Fruit fly (Drosophila melanogaster): Measurements from ENCODE around the gene CG13928.

Gene CG13928

DNA sequence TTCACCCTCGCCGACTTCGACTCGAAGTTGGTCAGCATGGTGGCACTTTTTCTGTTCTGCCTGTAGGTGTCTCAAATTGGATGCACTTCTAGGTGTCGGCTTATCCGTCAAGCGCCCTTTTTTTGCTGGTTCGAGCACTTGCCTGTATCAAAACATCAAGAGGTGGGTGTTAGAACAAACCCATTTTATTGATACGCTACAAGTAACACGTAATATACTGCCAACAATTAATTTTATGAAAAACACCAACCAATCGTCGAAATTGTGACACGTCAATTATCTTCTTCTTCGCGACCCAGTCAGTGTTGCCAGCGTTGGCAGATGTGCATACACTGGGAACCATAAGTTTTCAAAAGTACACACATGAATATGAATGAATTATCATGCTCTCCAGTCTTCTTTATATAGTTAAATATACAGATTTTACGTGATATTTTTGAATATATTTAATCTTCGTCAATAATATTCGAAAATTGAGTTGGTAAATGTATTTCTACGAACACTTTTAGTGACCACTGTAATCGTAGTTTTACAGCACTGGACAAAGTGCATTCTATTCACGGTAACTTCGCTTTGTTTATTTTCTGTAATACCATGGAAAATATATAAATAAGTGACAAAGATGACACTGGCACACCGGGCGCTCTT, 16.9 kb upstream of the CG13928 start, which contains the start of the genes alphaCOP and CG13919 (continued):
- TF ChIP-seq ss (GFP tag; optimal IDR thresholded peaks at IDR 0.05) (peak; percentile 94 to 97), Eip75B (GFP tag; optimal IDR thresholded peaks at IDR 0.05) (peak; percentile 96), esn (GFP tag; optimal IDR thresholded peaks at IDR 0.05) (peak; percentile 98), Eip78C (GFP tag) (peak; percentile 100), eg (GFP tag; IDR thresholded peaks at IDR 0.05) (peak; percentile 98), CG32006 (GFP tag; optimal IDR thresholded peaks at IDR 0.05) (peak; percentile 97), CG6276 (GFP tag; optimal IDR thresholded peaks at IDR 0.05) (no peak), svp (GFP tag) (peak; percentile 99), Met (GFP tag; optimal IDR thresholded peaks at IDR 0.05) (peak; percentile 98)

DNA sequence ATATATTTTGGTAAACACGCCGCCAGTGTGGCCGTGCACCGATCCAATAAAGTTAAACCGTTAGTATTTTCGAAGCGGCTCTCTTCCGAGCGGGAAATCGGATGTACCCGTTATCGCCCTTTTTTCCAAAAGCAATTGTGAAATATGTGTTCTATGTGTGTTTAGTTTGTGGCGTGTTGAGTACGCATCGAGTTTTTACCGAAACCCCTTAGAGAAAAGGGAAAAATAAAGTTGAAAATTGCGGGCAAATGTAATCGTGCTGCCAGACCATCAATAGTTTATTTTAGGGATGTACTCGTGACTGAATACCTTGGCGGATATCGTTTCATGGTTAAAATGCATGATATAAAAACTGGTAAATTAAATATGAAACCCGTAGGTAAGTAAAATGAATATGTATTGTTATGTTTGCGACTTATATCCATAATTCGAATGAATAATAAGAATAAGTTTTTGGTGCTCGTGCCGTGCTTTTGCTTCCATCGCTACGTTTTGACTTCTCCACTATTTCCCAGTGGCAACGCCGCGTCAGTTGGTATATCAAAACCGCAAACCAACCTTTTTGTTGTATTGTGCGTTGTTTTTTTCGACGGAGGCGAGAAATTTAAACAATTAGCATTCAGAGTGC, 11.1 kb upstream of the CG13928 start, which contains the start of the genes Mettl2 and Bgb:
Gene Mettl2, minus strand, starts transcription at position 51 of the 628 bp plus-strand sequence.
Gene Bgb, plus strand, starts transcription at position 527 of the 628 bp plus-strand sequence.
- TF ChIP-seq CG16779 (tag; optimal IDR thresholded peaks at IDR 0.05): no peak
- no peak for TF ChIP-seq pdm3 (GFP tag; optimal IDR thresholded peaks at IDR 0.05)
- no peak for TF ChIP-seq svp (GFP tag)
- TF ChIP-seq Eip93F (GFP tag; optimal IDR thresholded peaks at IDR 0.05): no peak
- TF ChIP-seq spab (GFP tag; optimal IDR thresholded peaks at IDR 0.05): no peak
- no peak for TF ChIP-seq OdsH (GFP tag; optimal IDR thresholded peaks at IDR 0.05)
- no peak for TF ChIP-seq Lpt (GFP tag; optimal IDR thresholded peaks at IDR 0.05)
- TF ChIP-seq CG7368 (GFP tag; optimal IDR thresholded peaks at IDR 0.05): peak; percentile 40
- TF ChIP-seq CG4318 (GFP tag; optimal IDR thresholded peaks at IDR 0.05): no peak
- TF ChIP-seq CG15336 (GFP tag; IDR thresholded peaks at IDR 0.05): no peak
- no peak for TF ChIP-seq CG6276 (GFP tag; optimal IDR thresholded peaks at IDR 0.05)
- TF ChIP-seq CG1621 (tag; optimal IDR thresholded peaks at IDR 0.05): peak; percentile 47
- no peak for TF ChIP-seq Eip78C (GFP tag)
- TF ChIP-seq Ets96B (tag; optimal IDR thresholded peaks at IDR 0.05): peak; percentile 63
- TF ChIP-seq Blimp-1 (GFP tag; optimal IDR thresholded peaks at IDR 0.05): no peak
- peak; percentile 82 for TF ChIP-seq acj6 (GFP tag; optimal IDR thresholded peaks at IDR 0.05)
- no peak for TF ChIP-seq fd85E (GFP tag; optimal IDR thresholded peaks at IDR 0.05)
- peak; percentile 81 for TF ChIP-seq Hr4 (GFP tag; optimal IDR thresholded peaks at IDR 0.05)
- no peak for TF ChIP-seq CG10669 (GFP tag; optimal IDR thresholded peaks at IDR 0.05)
- peak; percentile 42 for TF ChIP-seq dac (GFP tag; optimal IDR thresholded peaks at IDR 0.05)
- peak; percentile 35 for TF ChIP-seq CG11762 (GFP tag; optimal IDR thresholded peaks at IDR 0.05; ENCODE audit: insufficient read depth)
- no peak for TF ChIP-seq net (GFP tag; optimal IDR thresholded peaks at IDR 0.05)
- peak; percentile 85 for TF ChIP-seq Ets21C (GFP tag; optimal IDR thresholded peaks at IDR 0.05)
- peak; percentile 73 for TF ChIP-seq Smox (GFP tag; optimal IDR thresholded peaks at IDR 0.05)
- peak; percentile 68; the same call in 1 of the 2 replicates for TF ChIP-seq Gug (GFP tag; IDR thresholded peaks at IDR 0.05)
- TF ChIP-seq Sox102F (GFP tag; optimal IDR thresholded peaks at IDR 0.05): no peak
- peak; percentile 83 for TF ChIP-seq CG6163 (GFP tag; IDR thresholded peaks at IDR 0.05)
- peak; percentile 89 for TF ChIP-seq lz (GFP tag; optimal IDR thresholded peaks at IDR 0.05)
- no peak for TF ChIP-seq dsx (GFP tag; optimal IDR thresholded peaks at IDR 0.05; ENCODE audit: poor library complexity, severe bottlenecking)
- TF ChIP-seq eg (GFP tag; IDR thresholded peaks at IDR 0.05): peak; percentile 73; the same call in 2 of the 3 replicates
- peak; percentile 78 for TF ChIP-seq Sox14 (GFP tag; optimal IDR thresholded peaks at IDR 0.05)
- TF ChIP-seq Sox15 (GFP tag; optimal IDR thresholded peaks at IDR 0.05): peak; percentile 79
- TF ChIP-seq CG6854 (GFP tag; optimal IDR thresholded peaks at IDR 0.05): no peak
- peak in 1 of 2 experiments; percentile 39 for TF ChIP-seq ss (GFP tag; optimal IDR thresholded peaks at IDR 0.05)
- TF ChIP-seq fd59A (GFP tag; optimal IDR thresholded peaks at IDR 0.05): peak; percentile 32
- peak; percentile 72 for TF ChIP-seq CG32006 (GFP tag; optimal IDR thresholded peaks at IDR 0.05)
- TF ChIP-seq Hr38 (GFP tag; optimal IDR thresholded peaks at IDR 0.05): no peak
- TF ChIP-seq CG9139 (GFP tag; optimal IDR thresholded peaks at IDR 0.05): peak; percentile 6
- TF ChIP-seq CG3032 (tag; optimal IDR thresholded peaks at IDR 0.05): peak; percentile 81
- peak; percentile 75 for TF ChIP-seq CG6792 (GFP tag; optimal IDR thresholded peaks at IDR 0.05)
- TF ChIP-seq Eip75B (GFP tag; optimal IDR thresholded peaks at IDR 0.05): no peak
- peak in 1 of 2 experiments; percentile 29 for TF ChIP-seq salr (GFP tag; optimal IDR thresholded peaks at IDR 0.05)
- TF ChIP-seq CG11902 (GFP tag; optimal IDR thresholded peaks at IDR 0.05): peak; percentile 79
- no peak for TF ChIP-seq CG6808 (GFP tag; optimal IDR thresholded peaks at IDR 0.05)
- peak; percentile 58 for TF ChIP-seq CG34406 (GFP tag; optimal IDR thresholded peaks at IDR 0.05)

Measured in whole organism, prepupa.